Worm (Caenorhabditis elegans) whole organism, L4 larva: ENCODE data around the gene T13C5.9.

ENCODE experiments used
- daf-19 ChIP-seq: fragments of 200-800 bp; sonication (Bioruptor generic); conservative IDR thresholded peaks from 2 replicates; pipeline ENCODE4 v1.3.6; 2022; ENCODE audit warnings: missing genetic modification characterization, missing compliant biosample characterization
- mdt-29 ChIP-seq: fragments of 200-800 bp; sonication (Bioruptor generic); IDR thresholded peaks from 2 replicates; pipeline ENCODE4 v1.3.6; 2022; ENCODE audit warnings: missing genetic modification reagents, missing genetic modification characterization, missing compliant biosample characterization

ce11 chrX:6173656-6174055 lies 16.4 kb upstream of the T13C5.9 start, which contains the start of gene T25B2.1:
- TF ChIP-seq mdt-29 (GFP tag; lab: Robert Waterston, UW), result no peak
- TF ChIP-seq daf-19 (GFP tag; lab: Robert Waterston, UW), result no peak
